Worm (Caenorhabditis elegans): ENCODE measurements around the gene vab-8.

DNA sequence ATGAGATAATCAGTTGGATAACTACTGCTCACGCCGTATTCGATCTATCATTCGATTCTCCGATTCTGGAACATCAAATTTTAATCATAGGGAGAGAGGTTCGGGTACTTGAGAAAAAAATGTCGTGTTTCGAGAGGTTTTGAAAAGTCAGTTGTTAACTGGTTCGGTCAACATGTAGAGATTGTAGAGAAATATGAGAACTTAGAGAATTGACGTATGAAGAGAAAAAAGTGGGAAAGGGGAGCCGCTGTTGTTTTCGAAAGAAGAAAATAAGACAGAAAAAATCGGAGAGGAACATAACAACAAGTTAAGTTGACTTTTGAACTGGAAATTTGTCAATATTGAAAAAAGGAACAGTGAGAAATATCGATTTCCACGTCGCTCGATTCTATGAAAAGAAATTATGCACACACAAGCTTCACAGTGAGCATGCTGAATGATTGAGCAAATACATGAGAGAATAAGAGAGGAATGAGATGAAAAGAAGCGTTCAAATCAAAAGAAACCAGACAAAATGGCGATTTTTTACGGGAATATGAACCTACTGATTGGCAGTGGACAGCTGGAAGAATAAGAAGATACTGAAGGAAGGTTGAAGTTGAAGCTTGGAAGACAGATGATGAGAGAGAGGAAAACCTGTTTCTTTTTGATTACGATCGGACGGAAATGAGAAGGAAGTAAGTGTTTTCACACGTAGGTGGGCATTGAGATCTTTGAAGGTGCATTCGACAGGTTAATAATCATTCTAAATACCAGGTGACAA, 32.0 kb downstream of the vab-8 start, which contains the start of the genes T04H1.13, slfl-5 and rad-50:
- TF ChIP-seq fkh-3 (tag; optimal IDR thresholded peaks at IDR 0.05) = no peak
- TF ChIP-seq zim-3 (tag; optimal IDR thresholded peaks at IDR 0.05) = no peak

Measured in whole organism, young adult.